Fruit fly (Drosophila melanogaster) whole organism, adult: ENCODE data around the gene FBXO11.

Experiments
- CG7045 ChIP-seq: fragments of 200-800 bp; sonication (Bioruptor generic); optimal IDR thresholded peaks from 2 replicates; lab custom pipeline; 2017; ENCODE audit warnings: missing biosample characterization, mild to moderate bottlenecking, missing genetic modification characterization
- CG7101 ChIP-seq: fragments of 200-800 bp; sonication (Bioruptor generic); optimal IDR thresholded peaks from 2 replicates; lab custom pipeline; 2018; ENCODE audit warnings: missing biosample characterization, mild to moderate bottlenecking, missing genetic modification characterization, moderate library complexity
- Clk ChIP-seq: fragments of 200-800 bp; sonication (Bioruptor generic); optimal IDR thresholded peaks from 2 replicates; lab custom pipeline; 2017; ENCODE audit warnings: missing biosample characterization, missing genetic modification characterization
- Crg-1 ChIP-seq: fragments of 200-800 bp; sonication (Bioruptor generic); optimal IDR thresholded peaks from 2 replicates; lab custom pipeline; 2016; ENCODE audit warnings: missing biosample characterization, missing genetic modification characterization
- bab1 ChIP-seq: fragments of 200-800 bp; sonication (Bioruptor generic); optimal IDR thresholded peaks from 3 replicates; lab custom pipeline; 2019; ENCODE audit warnings: missing biosample characterization, mild to moderate bottlenecking, missing genetic modification characterization, moderate library complexity
- kay ChIP-seq: fragments of 200-800 bp; sonication (Bioruptor generic); peaks from one replicate; lab custom pipeline; 2016; ENCODE audit warnings: missing biosample characterization, missing genetic modification characterization, borderline replicate concordance
- toe ChIP-seq: fragments of 200-800 bp; sonication (Bioruptor generic); optimal IDR thresholded peaks from 2 replicates; lab custom pipeline; 2016; ENCODE audit warnings: missing biosample characterization, missing genetic modification characterization

dm6 chr3R:9754487-9754886 is 54.7 kb downstream of the FBXO11 start, which contains the start of gene Tti1:
- TF ChIP-seq Crg-1 = no peak
- no peak for TF ChIP-seq bab1
- no peak for TF ChIP-seq Clk (GFP tag; lab: Kevin White, UChicago)
- no peak for TF ChIP-seq toe (GFP tag; lab: Kevin White, UChicago)
- TF ChIP-seq kay = no peak
- no peak for TF ChIP-seq CG7045 (GFP tag; lab: Kevin White, UChicago)
- no peak for TF ChIP-seq CG7101 (tag; lab: Kevin White, UChicago)
